Fruit fly (Drosophila melanogaster): ENCODE results near the gene Sam-S.

DNA sequence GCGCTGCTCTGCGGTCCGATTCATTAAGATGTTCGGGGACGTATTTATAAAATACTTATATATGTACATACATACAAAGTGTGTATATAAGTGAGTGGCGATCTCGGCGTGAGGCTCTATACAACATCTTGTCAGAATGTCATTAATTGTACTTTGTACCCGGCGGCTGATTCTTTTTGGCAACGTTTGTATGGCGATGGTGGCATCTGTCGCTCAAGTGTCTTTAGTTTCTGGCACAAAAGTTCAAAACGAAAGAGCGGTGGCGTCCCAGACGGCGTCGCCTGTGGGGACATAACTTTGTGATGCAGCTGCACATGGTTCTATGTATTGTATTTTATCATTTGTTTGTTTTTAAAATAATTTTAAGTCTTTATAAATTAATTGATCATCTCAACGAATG lies 13.7 kb upstream of the Sam-S start:
- TF ChIP-seq CTCF (optimal IDR thresholded peaks at IDR 0.05), result no peak
- no peak for TF ChIP-seq CG8478 (optimal IDR thresholded peaks at IDR 0.05)
